Fruit fly (Drosophila melanogaster) whole organism, adult: ENCODE data around the gene MBD-like.

ENCODE experiments used
- CG11617 ChIP-seq: fragments of 200-800 bp; sonication (Bioruptor generic); optimal IDR thresholded peaks from 2 replicates; lab custom pipeline; 2017; ENCODE audit warnings: mild to moderate bottlenecking, missing biosample characterization, missing genetic modification reagents, missing genetic modification characterization
- CG12768 ChIP-seq: fragments of 200-800 bp; sonication (Bioruptor generic); optimal IDR thresholded peaks from 2 replicates; lab custom pipeline; 2017; ENCODE audit warnings: missing biosample characterization, missing genetic modification characterization, mild to moderate bottlenecking, moderate library complexity, missing genetic modification reagents
- CG14711 ChIP-seq: fragments of 200-800 bp; sonication (Bioruptor generic); optimal IDR thresholded peaks from 2 replicates; lab custom pipeline; 2018; ENCODE audit warnings: missing biosample characterization, mild to moderate bottlenecking, missing genetic modification characterization, moderate library complexity
- CG1620 ChIP-seq: fragments of 200-800 bp; sonication (Bioruptor generic); optimal IDR thresholded peaks from 2 replicates; lab custom pipeline; 2016; ENCODE audit warnings: missing biosample characterization, missing genetic modification characterization
- CG33017 ChIP-seq: fragments of 200-800 bp; sonication (Bioruptor generic); optimal IDR thresholded peaks from 2 replicates; lab custom pipeline; 2018; ENCODE audit warnings: missing biosample characterization, mild to moderate bottlenecking, missing genetic modification characterization, moderate library complexity
- CG5204 ChIP-seq: fragments of 200-800 bp; sonication (Bioruptor generic); optimal IDR thresholded peaks from 2 replicates; lab custom pipeline; 2016; ENCODE audit warnings: missing biosample characterization, missing genetic modification characterization
- CG7045 ChIP-seq: fragments of 200-800 bp; sonication (Bioruptor generic); optimal IDR thresholded peaks from 2 replicates; lab custom pipeline; 2017; ENCODE audit warnings: missing biosample characterization, mild to moderate bottlenecking, missing genetic modification characterization
- CG7101 ChIP-seq: fragments of 200-800 bp; sonication (Bioruptor generic); optimal IDR thresholded peaks from 2 replicates; lab custom pipeline; 2018; ENCODE audit warnings: missing biosample characterization, mild to moderate bottlenecking, missing genetic modification characterization, moderate library complexity
- Clk ChIP-seq: fragments of 200-800 bp; sonication (Bioruptor generic); optimal IDR thresholded peaks from 2 replicates; lab custom pipeline; 2017; ENCODE audit warnings: missing biosample characterization, missing genetic modification characterization
- Crg-1 ChIP-seq: fragments of 200-800 bp; sonication (Bioruptor generic); optimal IDR thresholded peaks from 2 replicates; lab custom pipeline; 2016; ENCODE audit warnings: missing biosample characterization, missing genetic modification characterization
- Hr96 ChIP-seq: fragments of 200-800 bp; sonication (Bioruptor generic); optimal IDR thresholded peaks from 2 replicates; lab custom pipeline; 2016; ENCODE audit warnings: missing biosample characterization, missing genetic modification characterization
- Mnt ChIP-seq: fragments of 200-800 bp; sonication (Bioruptor generic); optimal IDR thresholded peaks from 2 replicates; lab custom pipeline; 2016; ENCODE audit warnings: missing biosample characterization, mild to moderate bottlenecking, missing genetic modification characterization
- bab1 ChIP-seq: fragments of 200-800 bp; sonication (Bioruptor generic); optimal IDR thresholded peaks from 3 replicates; lab custom pipeline; 2019; ENCODE audit warnings: missing biosample characterization, mild to moderate bottlenecking, missing genetic modification characterization, moderate library complexity
- cic ChIP-seq: fragments of 200-800 bp; sonication (Bioruptor generic); optimal IDR thresholded peaks from 2 replicates; lab custom pipeline; 2017; ENCODE audit warnings: missing biosample characterization, mild to moderate bottlenecking, missing genetic modification characterization, moderate library complexity
- cnc ChIP-seq, 2 experiments: fragments of >200 bp; optimal IDR thresholded peaks; 2 replicates each; lab custom pipeline; 2017
- kay ChIP-seq: fragments of 200-800 bp; sonication (Bioruptor generic); peaks from one replicate; lab custom pipeline; 2016; ENCODE audit warnings: missing biosample characterization, missing genetic modification characterization, borderline replicate concordance
- ovo ChIP-seq: fragments of 200-800 bp; sonication (Bioruptor generic); optimal IDR thresholded peaks from 2 replicates; lab custom pipeline; 2016; ENCODE audit warnings: missing biosample characterization, missing genetic modification characterization
- pad ChIP-seq: fragments of 200-800 bp; sonication (Bioruptor generic); optimal IDR thresholded peaks from 3 replicates; lab custom pipeline; 2017; ENCODE audit warnings: missing biosample characterization, missing genetic modification characterization, mild to moderate bottlenecking, moderate library complexity, missing genetic modification reagents
- tj ChIP-seq: fragments of 200-800 bp; sonication (Bioruptor generic); optimal IDR thresholded peaks from 3 replicates; lab custom pipeline; 2017; ENCODE audit warnings: missing biosample characterization, mild to moderate bottlenecking, missing genetic modification characterization, moderate library complexity
- toe ChIP-seq: fragments of 200-800 bp; sonication (Bioruptor generic); optimal IDR thresholded peaks from 2 replicates; lab custom pipeline; 2016; ENCODE audit warnings: missing biosample characterization, missing genetic modification characterization

MBD-like gene

DNA sequence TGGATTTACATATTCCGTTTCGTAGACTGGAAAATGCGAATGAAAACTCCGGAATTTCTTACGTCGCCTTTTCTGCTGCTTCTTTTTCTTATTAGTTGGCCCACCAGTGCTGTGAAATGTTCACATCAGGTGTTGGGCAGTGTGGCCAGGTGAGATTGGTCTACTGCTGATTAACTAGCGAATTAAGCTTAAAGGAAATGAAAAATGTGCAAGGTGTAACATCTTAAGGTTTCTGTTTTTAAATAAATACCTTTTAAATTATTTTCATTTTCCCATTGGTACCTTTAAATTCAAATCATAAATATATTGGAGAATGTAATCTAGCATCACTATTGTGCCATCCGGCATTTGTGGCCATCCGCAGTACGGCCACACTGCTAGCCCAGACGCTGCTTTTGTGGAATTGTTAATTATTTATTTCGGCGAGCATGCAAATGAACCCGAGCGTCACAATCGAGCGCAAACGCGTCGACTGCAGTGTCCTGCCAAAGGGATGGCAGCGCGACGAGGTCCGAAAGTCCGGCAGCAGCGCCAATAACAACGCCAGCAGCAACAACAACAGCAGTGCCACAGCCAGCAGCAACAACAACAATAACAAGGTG is at the start of gene MBD-like, which contains the start of gene AP-1mu:
Gene MBD-like (plus strand): TSS at position 348 of the 602 bp plus-strand sequence.
Gene AP-1mu (minus strand): TSS at position 113 of the 602 bp plus-strand sequence.
- TF ChIP-seq CG12768 (GFP tag; lab: Kevin White, UChicago) (peak; percentile 74), toe (GFP tag; lab: Kevin White, UChicago) (no peak), CG1620 (peak; percentile 91), Crg-1 (GFP tag; lab: Kevin White, UChicago) (peak; percentile 86), pad (GFP tag; lab: Kevin White, UChicago) (peak; percentile 71), cnc (optimal IDR thresholded peaks at IDR 0.05; lab: Kevin White, UChicago) (no peak), CG7045 (peak; percentile 61), CG5204 (GFP tag; lab: Kevin White, UChicago) (no peak), ovo (GFP tag; lab: Kevin White, UChicago) (peak; percentile 44), kay (no peak), Clk (GFP tag; lab: Kevin White, UChicago) (peak; percentile 25), cic (GFP tag; lab: Kevin White, UChicago) (peak; percentile 41), CG33017 (peak; percentile 50), tj (peak; percentile 58), CG14711 (tag; lab: Kevin White, UChicago) (peak; percentile 60), Mnt (GFP tag; lab: Kevin White, UChicago) (peak; percentile 74), CG11617 (GFP tag; lab: Kevin White, UChicago) (peak; percentile 83), CG7101 (tag; lab: Kevin White, UChicago) (peak; percentile 78), Hr96 (GFP tag; lab: Kevin White, UChicago) (no peak), bab1 (GFP tag; lab: Kevin White, UChicago) (peak; percentile 75)

DNA sequence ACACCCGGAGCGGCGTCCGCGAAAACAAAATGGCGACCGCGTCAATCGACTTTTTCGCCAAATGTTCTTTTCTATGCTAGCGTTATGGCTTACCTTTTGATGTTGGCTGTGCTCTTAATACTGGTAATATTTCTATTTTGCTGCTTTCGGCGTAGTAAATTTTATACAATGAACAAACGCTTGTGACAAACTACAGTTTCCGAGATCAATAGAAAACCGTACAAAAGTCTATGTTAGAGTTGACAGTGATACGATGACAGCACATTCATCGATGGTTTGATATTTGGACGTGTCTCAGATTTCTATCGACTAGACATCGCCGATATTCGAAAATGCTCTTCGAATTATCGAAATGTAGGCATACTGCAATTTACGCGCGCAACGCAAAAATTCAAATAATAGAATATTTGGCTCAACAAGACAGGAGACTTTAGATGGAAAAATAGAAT is 49.5 kb upstream of the MBD-like start, which contains the start of gene rump:
Gene rump (minus strand): TSS at position 255 of the 449 bp plus-strand sequence.
- TF ChIP-seq CG33017 = no peak
- TF ChIP-seq CG5204 (GFP tag; lab: Kevin White, UChicago) = no peak
- peak; percentile 76 for TF ChIP-seq bab1 (GFP tag; lab: Kevin White, UChicago)
- TF ChIP-seq CG14711 (tag; lab: Kevin White, UChicago) = peak; percentile 33
- peak; percentile 39 for TF ChIP-seq CG11617 (GFP tag; lab: Kevin White, UChicago)
- no peak for TF ChIP-seq Hr96 (GFP tag; lab: Kevin White, UChicago)
- no peak for TF ChIP-seq Clk (GFP tag; lab: Kevin White, UChicago)
- TF ChIP-seq ovo (GFP tag; lab: Kevin White, UChicago) = no peak
- TF ChIP-seq cic (GFP tag; lab: Kevin White, UChicago) = peak; percentile 38
- no peak for TF ChIP-seq CG7045
- peak; percentile 0 for TF ChIP-seq pad (GFP tag; lab: Kevin White, UChicago)
- no peak for TF ChIP-seq toe (GFP tag; lab: Kevin White, UChicago)
- no peak for TF ChIP-seq CG1620
- peak; percentile 50 for TF ChIP-seq Mnt (GFP tag; lab: Kevin White, UChicago)
- TF ChIP-seq tj = peak; percentile 58
- peak; percentile 35 for TF ChIP-seq CG7101 (tag; lab: Kevin White, UChicago)
- TF ChIP-seq Crg-1 (GFP tag; lab: Kevin White, UChicago) = no peak
- no peak for TF ChIP-seq CG12768 (GFP tag; lab: Kevin White, UChicago)
- TF ChIP-seq kay = no peak
- TF ChIP-seq cnc (optimal IDR thresholded peaks at IDR 0.05; lab: Kevin White, UChicago) = no peak

DNA sequence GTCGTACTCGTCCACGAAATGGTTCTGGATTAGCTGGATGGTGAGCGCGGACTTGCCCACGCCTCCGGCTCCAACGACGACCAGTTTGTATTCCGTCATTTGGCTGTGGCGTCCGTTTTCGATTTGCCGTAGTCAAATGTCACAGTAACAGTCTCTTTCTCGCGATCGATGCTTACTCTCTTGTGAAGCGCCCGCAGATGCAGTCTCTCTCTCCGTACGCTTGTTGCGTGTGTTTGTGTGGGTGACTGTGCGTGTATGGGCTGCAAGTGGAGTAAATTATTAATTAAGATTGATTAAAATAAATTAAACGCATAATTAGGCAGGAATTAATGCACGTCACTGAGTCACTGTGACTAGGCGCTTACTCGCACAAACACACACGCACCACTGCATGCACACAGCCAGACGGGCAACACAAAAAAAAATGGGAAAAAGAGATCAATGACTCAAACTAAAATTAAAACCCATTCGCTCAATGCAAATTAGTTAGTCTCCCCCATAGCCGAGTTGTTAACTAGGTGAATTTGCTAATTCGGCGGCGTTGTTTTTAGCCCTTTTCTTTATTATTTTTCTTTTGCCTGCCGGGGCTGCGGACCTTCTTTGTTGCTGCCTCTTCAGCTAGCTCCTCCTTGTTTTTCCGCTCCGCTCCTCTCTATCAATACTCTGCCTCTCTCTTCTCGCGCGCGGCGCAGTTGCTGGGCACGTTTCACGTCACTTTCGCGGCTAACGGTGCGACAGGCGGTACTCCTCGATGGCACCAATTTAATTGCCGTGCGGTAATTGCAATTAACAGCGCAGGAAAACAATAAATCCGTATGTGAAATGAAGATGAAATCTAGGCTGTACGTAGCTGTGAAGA is 47.1 kb upstream of the MBD-like start:
- TF ChIP-seq CG1620 (no peak), toe (GFP tag; lab: Kevin White, UChicago) (no peak), bab1 (GFP tag; lab: Kevin White, UChicago) (no peak), cnc (optimal IDR thresholded peaks at IDR 0.05; lab: Kevin White, UChicago) (peak; percentile 70 to 88), tj (no peak)

DNA sequence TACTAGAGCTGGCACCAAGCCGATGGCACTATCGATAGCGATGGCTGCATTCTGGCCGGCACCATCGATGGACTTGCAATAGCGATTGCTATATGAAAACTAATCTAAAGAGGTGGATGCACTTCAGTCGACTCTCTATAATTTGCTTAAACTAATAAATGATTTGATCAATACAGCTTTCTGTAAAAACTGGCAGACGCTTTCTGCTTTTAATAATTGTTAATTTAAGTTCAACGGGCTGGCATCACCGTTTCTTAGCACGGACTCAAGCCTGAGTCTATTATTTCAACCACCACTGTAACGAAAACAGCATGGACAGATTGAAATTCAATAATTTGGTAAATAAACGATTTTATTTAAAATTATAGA is 46.5 kb upstream of the MBD-like start, which contains the start of the genes Ras85D and Rlb1:
Gene Ras85D (minus strand): TSS at position 16 of the 369 bp plus-strand sequence.
Gene Rlb1 (plus strand): TSS at position 276 of the 369 bp plus-strand sequence.
- TF ChIP-seq tj = peak; percentile 46
- TF ChIP-seq CG33017 = peak; percentile 49
- TF ChIP-seq pad (GFP tag; lab: Kevin White, UChicago) = peak; percentile 67
- peak; percentile 76 for TF ChIP-seq CG11617 (GFP tag; lab: Kevin White, UChicago)
- TF ChIP-seq ovo (GFP tag; lab: Kevin White, UChicago) = peak; percentile 80
- no peak for TF ChIP-seq kay
- TF ChIP-seq Clk (GFP tag; lab: Kevin White, UChicago) = no peak
- peak; percentile 86 for TF ChIP-seq Crg-1 (GFP tag; lab: Kevin White, UChicago)
- peak; percentile 94 for TF ChIP-seq CG1620
- peak; percentile 97 for TF ChIP-seq toe (GFP tag; lab: Kevin White, UChicago)
- no peak for TF ChIP-seq cnc (optimal IDR thresholded peaks at IDR 0.05; lab: Kevin White, UChicago)
- peak; percentile 79 for TF ChIP-seq CG7101 (tag; lab: Kevin White, UChicago)
- peak; percentile 65 for TF ChIP-seq bab1 (GFP tag; lab: Kevin White, UChicago)
- peak; percentile 76 for TF ChIP-seq CG7045
- TF ChIP-seq CG12768 (GFP tag; lab: Kevin White, UChicago) = peak; percentile 73
- TF ChIP-seq CG14711 (tag; lab: Kevin White, UChicago) = peak; percentile 69
- TF ChIP-seq Hr96 (GFP tag; lab: Kevin White, UChicago) = no peak
- TF ChIP-seq CG5204 (GFP tag; lab: Kevin White, UChicago) = no peak
- no peak for TF ChIP-seq cic (GFP tag; lab: Kevin White, UChicago)
- TF ChIP-seq Mnt (GFP tag; lab: Kevin White, UChicago) = peak; percentile 87
